Fruit fly (Drosophila melanogaster) whole organism, embryonic: ENCODE measurements around the gene rut.

Experiments used
- CG11696 ChIP-seq: fragments of 200-800 bp; sonication (Bioruptor generic); IDR thresholded peaks from 2 replicates; pipeline ENCODE4 v1.3.6; 2022; ENCODE audit warnings: missing biosample characterization, missing genetic modification characterization
- CG12219 ChIP-seq: fragments of 200-800 bp; sonication (Bioruptor generic); optimal IDR thresholded peaks from 3 replicates; lab custom pipeline; 2018; ENCODE audit warnings: missing biosample characterization, mild to moderate bottlenecking, missing genetic modification characterization
- CG12942 ChIP-seq: fragments of 200-800 bp; sonication (Bioruptor generic); optimal IDR thresholded peaks from 3 replicates; lab custom pipeline; 2016; ENCODE audit warnings: missing biosample characterization, missing genetic modification characterization
- CG15479 ChIP-seq: fragments of 200-800 bp; sonication (Bioruptor generic); optimal IDR thresholded peaks from 3 replicates; lab custom pipeline; 2019; ENCODE audit warnings: missing biosample characterization, mild to moderate bottlenecking, missing genetic modification characterization, moderate library complexity
- CG17186 ChIP-seq: fragments of 200-800 bp; sonication (Bioruptor generic); optimal IDR thresholded peaks from 3 replicates; lab custom pipeline; 2017; ENCODE audit warnings: missing biosample characterization, missing genetic modification reagents, missing genetic modification characterization
- CG17361 ChIP-seq: fragments of 200-800 bp; sonication (Bioruptor generic); IDR thresholded peaks from 3 replicates; pipeline ENCODE4 v1.3.6; 2022; ENCODE audit warnings: missing biosample characterization, missing genetic modification characterization
- CG30403 ChIP-seq: fragments of 200-800 bp; sonication (Bioruptor generic); optimal IDR thresholded peaks from 3 replicates; lab custom pipeline; 2016; ENCODE audit warnings: missing biosample characterization, missing genetic modification characterization
- CG34376 ChIP-seq: fragments of 200-800 bp; sonication (Bioruptor generic); optimal IDR thresholded peaks from 2 replicates; lab custom pipeline; 2018; ENCODE audit warnings: missing biosample characterization, mild to moderate bottlenecking, missing genetic modification characterization
- CG4730 ChIP-seq: fragments of 200-800 bp; sonication (Bioruptor generic); IDR thresholded peaks from 2 replicates; pipeline ENCODE4 v1.3.6; 2022; ENCODE audit warnings: missing biosample characterization, missing genetic modification characterization
- CG7963 ChIP-seq: fragments of 200-800 bp; sonication (Bioruptor generic); IDR thresholded peaks from 3 replicates; pipeline ENCODE4 v1.3.6; 2022; ENCODE audit warnings: missing biosample characterization, missing genetic modification characterization; ENCODE audit not compliant: partially characterized antibody
- CG8359 ChIP-seq: fragments of 200-800 bp; sonication (Bioruptor generic); optimal IDR thresholded peaks from 2 replicates; lab custom pipeline; 2017; ENCODE audit warnings: missing biosample characterization, mild to moderate bottlenecking, missing genetic modification characterization, borderline replicate concordance
- CG9876 ChIP-seq: fragments of 200-800 bp; sonication (Bioruptor generic); optimal IDR thresholded peaks from 2 replicates; lab custom pipeline; 2016; ENCODE audit warnings: missing biosample characterization, missing genetic modification characterization
- CG9932 ChIP-seq: fragments of 200-800 bp; sonication (Bioruptor generic); IDR thresholded peaks from 2 replicates; pipeline ENCODE4 v1.3.6; 2022; ENCODE audit warnings: missing biosample characterization, missing genetic modification characterization
- CrebB ChIP-seq: fragments of 200-800 bp; sonication (Bioruptor generic); optimal IDR thresholded peaks from 3 replicates; lab custom pipeline; 2018; ENCODE audit warnings: missing biosample characterization, mild to moderate bottlenecking, missing genetic modification characterization
- D ChIP-seq, 2 experiments: fragments of 200-800 bp in 1 of 2; fragments of >200 bp in 1 of 2; sonication (Bioruptor generic) in 1 of 2; optimal IDR thresholded peaks; 2 replicates in 1 of 2; 3 replicates in 1 of 2; lab custom pipeline; 2017; ENCODE audit warnings: mild to moderate bottlenecking in 1 of 2, missing biosample characterization in 1 of 2, missing genetic modification characterization in 1 of 2, missing genetic modification reagents in 1 of 2
- Deaf1 ChIP-seq: fragments of 200-800 bp; optimal IDR thresholded peaks from 3 replicates; lab custom pipeline; 2019; ENCODE audit warnings: missing biosample characterization, mild to moderate bottlenecking, missing genetic modification characterization, moderate library complexity
- Dref ChIP-seq: fragments of 200-800 bp; sonication (Bioruptor generic); IDR thresholded peaks from 2 replicates; pipeline ENCODE4 v1.3.6; 2022; ENCODE audit warnings: missing biosample characterization, missing genetic modification characterization
- HLH3B ChIP-seq: fragments of 200-800 bp; sonication (Bioruptor generic); IDR thresholded peaks from 2 replicates; pipeline ENCODE4 v1.3.6; 2022; ENCODE audit warnings: missing biosample characterization, missing genetic modification characterization
- MESR4 ChIP-seq: fragments of 200-800 bp; sonication (Bioruptor generic); optimal IDR thresholded peaks from 2 replicates; lab custom pipeline; 2018; ENCODE audit warnings: missing biosample characterization, mild to moderate bottlenecking, missing genetic modification characterization, moderate library complexity
- Max ChIP-seq: fragments of 200-800 bp; sonication (Bioruptor generic); optimal IDR thresholded peaks from 2 replicates; lab custom pipeline; 2016; ENCODE audit warnings: missing biosample characterization, mild to moderate bottlenecking, missing genetic modification characterization
- Neu2 ChIP-seq: fragments of 200-800 bp; sonication (Bioruptor generic); optimal IDR thresholded peaks from 3 replicates; lab custom pipeline; 2016; ENCODE audit warnings: missing biosample characterization, missing genetic modification characterization, borderline replicate concordance
- Optix ChIP-seq: fragments of 200-800 bp; sonication (Bioruptor generic); IDR thresholded peaks from 3 replicates; pipeline ENCODE4 v1.3.6; 2022; ENCODE audit warnings: missing biosample characterization, missing genetic modification characterization
- PHDP ChIP-seq: fragments of 200-800 bp; sonication (Bioruptor generic); optimal IDR thresholded peaks from 3 replicates; lab custom pipeline; 2018; ENCODE audit warnings: missing biosample characterization, mild to moderate bottlenecking, missing genetic modification characterization, moderate library complexity
- Poxn ChIP-seq: fragments of 200-800 bp; sonication (Bioruptor generic); IDR thresholded peaks from 2 replicates; pipeline ENCODE4 v1.3.6; 2022; ENCODE audit warnings: missing biosample characterization, missing genetic modification characterization
- Rfx ChIP-seq: fragments of 200-800 bp; sonication (Bioruptor generic); IDR thresholded peaks from 2 replicates; pipeline ENCODE4 v1.3.6; 2022; ENCODE audit warnings: missing biosample characterization, missing genetic modification characterization
- Sin3A ChIP-seq: fragments of >200 bp; optimal IDR thresholded peaks from 2 replicates; lab custom pipeline; 2018
- Stat92E ChIP-seq, 3 experiments: fragments of >200 bp in 2 of 3; fragments of 200-800 bp in 1 of 3; sonication (Bioruptor generic) in 1 of 3; optimal IDR thresholded peaks; 2 replicates each; lab custom pipeline; 2017 to 2019; ENCODE audit warnings: missing biosample characterization in 3 of 3, missing genetic modification characterization in 3 of 3, mild to moderate bottlenecking in 1 of 3, moderate library complexity in 1 of 3
- Vsx1 ChIP-seq: fragments of 200-800 bp; sonication (Bioruptor generic); optimal IDR thresholded peaks from 2 replicates; lab custom pipeline; 2017; ENCODE audit warnings: missing biosample characterization, mild to moderate bottlenecking, missing genetic modification characterization, missing genetic modification reagents
- Xbp1 ChIP-seq: fragments of 200-800 bp; sonication (Bioruptor generic); optimal IDR thresholded peaks from 3 replicates; lab custom pipeline; 2016; ENCODE audit warnings: missing biosample characterization, mild to moderate bottlenecking, missing genetic modification characterization
- bigmax ChIP-seq: fragments of 200-800 bp; sonication (Bioruptor generic); optimal IDR thresholded peaks from 2 replicates; lab custom pipeline; 2018; ENCODE audit warnings: missing biosample characterization, mild to moderate bottlenecking, missing genetic modification characterization
- cato ChIP-seq: fragments of 200-800 bp; sonication (Bioruptor generic); optimal IDR thresholded peaks from 2 replicates; lab custom pipeline; 2016; ENCODE audit warnings: missing biosample characterization, missing genetic modification characterization, borderline replicate concordance
- crc ChIP-seq: fragments of 200-800 bp; sonication (Bioruptor generic); optimal IDR thresholded peaks from 2 replicates; lab custom pipeline; 2016; ENCODE audit warnings: missing biosample characterization, missing genetic modification characterization
- cwo ChIP-seq: fragments of 200-800 bp; sonication (Bioruptor generic); optimal IDR thresholded peaks from 3 replicates; lab custom pipeline; 2017; ENCODE audit warnings: missing biosample characterization, missing genetic modification characterization, mild to moderate bottlenecking, moderate library complexity, missing genetic modification reagents
- disco-r ChIP-seq: fragments of 200-800 bp; sonication (Bioruptor generic); optimal IDR thresholded peaks from 2 replicates; lab custom pipeline; 2016; ENCODE audit warnings: missing biosample characterization, missing genetic modification characterization
- dysf ChIP-seq: fragments of 200-800 bp; sonication (Bioruptor generic); IDR thresholded peaks from 3 replicates; pipeline ENCODE4 v1.3.6; 2022; ENCODE audit warnings: missing biosample characterization, missing genetic modification characterization
- fd64A ChIP-seq: fragments of 200-800 bp; sonication (Bioruptor generic); optimal IDR thresholded peaks from 3 replicates; lab custom pipeline; 2018; ENCODE audit warnings: missing biosample characterization, mild to moderate bottlenecking, missing genetic modification characterization
- gcm ChIP-seq: fragments of 200-800 bp; sonication (Bioruptor generic); optimal IDR thresholded peaks from 2 replicates; lab custom pipeline; 2019; ENCODE audit warnings: missing biosample characterization, mild to moderate bottlenecking, missing genetic modification characterization, moderate library complexity
- hb ChIP-seq: fragments of 200-800 bp; sonication (Bioruptor generic); IDR thresholded peaks from 3 replicates; pipeline ENCODE4 v1.3.6; 2022; ENCODE audit warnings: missing biosample characterization, missing genetic modification characterization; ENCODE audit not compliant: partially characterized antibody
- ind ChIP-seq: fragments of 200-800 bp; sonication (Bioruptor generic); optimal IDR thresholded peaks from 3 replicates; lab custom pipeline; 2016; ENCODE audit warnings: missing biosample characterization, missing genetic modification characterization
- klu ChIP-seq: fragments of 200-800 bp; sonication (Bioruptor generic); IDR thresholded peaks from 2 replicates; pipeline ENCODE4 v1.3.6; 2022; ENCODE audit warnings: missing biosample characterization, missing genetic modification characterization
- maf-S ChIP-seq: fragments of 200-800 bp; sonication (Bioruptor generic); optimal IDR thresholded peaks from 2 replicates; lab custom pipeline; 2016; ENCODE audit warnings: missing biosample characterization, missing genetic modification characterization
- nom ChIP-seq: fragments of 200-800 bp; sonication (Bioruptor generic); optimal IDR thresholded peaks from 2 replicates; lab custom pipeline; 2017; ENCODE audit warnings: missing biosample characterization, missing genetic modification characterization, mild to moderate bottlenecking, moderate library complexity, missing genetic modification reagents
- oc ChIP-seq: fragments of 200-800 bp; sonication (Bioruptor generic); optimal IDR thresholded peaks from 2 replicates; lab custom pipeline; 2018; ENCODE audit warnings: missing biosample characterization, mild to moderate bottlenecking, missing genetic modification characterization, moderate library complexity
- sqz ChIP-seq: fragments of 200-800 bp; sonication (Bioruptor generic); optimal IDR thresholded peaks from 3 replicates; lab custom pipeline; 2018; ENCODE audit warnings: missing biosample characterization, mild to moderate bottlenecking, missing genetic modification characterization
- stc ChIP-seq: fragments of 200-800 bp; sonication (Bioruptor generic); IDR thresholded peaks from 2 replicates; pipeline ENCODE4 v1.3.6; 2022; ENCODE audit warnings: missing biosample characterization, missing genetic modification characterization
- tll ChIP-seq, 2 experiments: fragments of 200-800 bp in 1 of 2; fragments of >200 bp in 1 of 2; sonication (Bioruptor generic) in 1 of 2; optimal IDR thresholded peaks; 2 replicates each; lab custom pipeline; 2017 to 2019; ENCODE audit warnings: missing biosample characterization in 2 of 2, missing genetic modification characterization in 2 of 2, mild to moderate bottlenecking in 1 of 2, moderate library complexity in 1 of 2
- trem ChIP-seq: fragments of 200-800 bp; optimal IDR thresholded peaks from 3 replicates; lab custom pipeline; 2019; ENCODE audit warnings: missing biosample characterization, mild to moderate bottlenecking, missing genetic modification characterization, moderate library complexity
- unc-4 ChIP-seq: fragments of 200-800 bp; sonication (Bioruptor generic); IDR thresholded peaks from 2 replicates; pipeline ENCODE4 v1.3.6; 2022; ENCODE audit warnings: missing biosample characterization, missing genetic modification characterization; ENCODE audit not compliant: partially characterized antibody
- zen2 ChIP-seq: fragments of 200-800 bp; sonication (Bioruptor generic); IDR thresholded peaks from 3 replicates; pipeline ENCODE4 v1.3.6; 2022; ENCODE audit warnings: missing biosample characterization, missing genetic modification characterization; ENCODE audit not compliant: partially characterized antibody

rut gene

DNA sequence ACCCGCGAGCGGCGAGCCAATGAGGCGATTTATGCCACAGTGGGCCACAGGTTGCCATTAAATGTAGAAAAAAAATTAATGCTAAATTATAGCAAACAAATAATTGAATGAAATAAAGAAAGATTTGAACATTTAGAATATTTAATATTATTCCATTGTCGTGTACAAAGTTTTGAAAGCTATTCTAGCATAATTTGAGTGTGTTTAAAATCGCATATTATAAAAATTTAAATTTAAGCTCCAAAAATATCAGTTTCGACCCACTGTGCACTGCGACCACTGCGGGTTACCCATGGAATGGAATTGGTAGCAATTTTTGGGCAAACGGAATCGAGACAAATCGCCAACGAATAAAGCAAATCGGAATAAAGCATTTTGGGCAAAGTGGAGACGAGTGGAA, 82.1 kb downstream of the rut start (continued):
- TF ChIP-seq gcm (GFP tag; lab: Kevin White, UChicago): peak; percentile 38
- peak; percentile 68 for TF ChIP-seq dysf
- peak; percentile 54 for TF ChIP-seq CG30403 (GFP tag; lab: Kevin White, UChicago)
- TF ChIP-seq cwo (GFP tag; lab: Kevin White, UChicago): peak; percentile 19
- no peak for TF ChIP-seq hb (GFP tag; lab: Robert Waterston, UW)
- TF ChIP-seq Xbp1 (GFP tag; lab: Kevin White, UChicago): peak; percentile 33
- peak; percentile 56; the same call in 1 of the 2 replicates for TF ChIP-seq HLH3B (GFP tag; lab: Robert Waterston, UW)
- no peak for TF ChIP-seq cato (GFP tag; lab: Kevin White, UChicago)
- TF ChIP-seq CG11696 (GFP tag; lab: Robert Waterston, UW): no peak
- TF ChIP-seq CG8359 (GFP tag; lab: Kevin White, UChicago): peak; percentile 21
- no peak for TF ChIP-seq nom (GFP tag; lab: Kevin White, UChicago)
- no peak for TF ChIP-seq disco-r (GFP tag; lab: Kevin White, UChicago)
- peak; percentile 20 for TF ChIP-seq ind (GFP tag; lab: Kevin White, UChicago)
- no peak for TF ChIP-seq Dref (GFP tag; lab: Robert Waterston, UW)
- TF ChIP-seq Neu2 (GFP tag; lab: Kevin White, UChicago): no peak
- TF ChIP-seq CG4730 (GFP tag; lab: Robert Waterston, UW): no peak
- TF ChIP-seq Optix (GFP tag; lab: Robert Waterston, UW): 0 out of 3 replicates have a peak, but pooled peaks have one; percentile 34
- no peak for TF ChIP-seq Vsx1 (GFP tag; lab: Kevin White, UChicago)
- TF ChIP-seq Poxn (GFP tag; lab: Robert Waterston, UW): no peak
- no peak for TF ChIP-seq Stat92E (GFP tag; optimal IDR thresholded peaks at IDR 0.05; lab: Kevin White, UChicago)
- no peak for TF ChIP-seq klu (GFP tag; lab: Robert Waterston, UW)
- no peak for TF ChIP-seq MESR4 (GFP tag; lab: Kevin White, UChicago)
- TF ChIP-seq Rfx (GFP tag; lab: Robert Waterston, UW): no peak; the same call in 1 of the 2 replicates
- peak; percentile 55 for TF ChIP-seq PHDP
- no peak for TF ChIP-seq unc-4 (GFP tag; lab: Robert Waterston, UW)
- TF ChIP-seq fd64A (GFP tag; lab: Kevin White, UChicago): no peak
- no peak for TF ChIP-seq CG7963 (GFP tag; lab: Robert Waterston, UW)
- no peak for TF ChIP-seq CG17186 (GFP tag; lab: Kevin White, UChicago)
- TF ChIP-seq sqz (GFP tag; lab: Kevin White, UChicago): peak; percentile 62
- no peak for TF ChIP-seq Sin3A
- TF ChIP-seq oc (tag; lab: Kevin White, UChicago): no peak
- TF ChIP-seq stc: peak; percentile 39; the same call in 1 of the 2 replicates
- TF ChIP-seq maf-S: no peak
- TF ChIP-seq CG12219 (GFP tag; lab: Kevin White, UChicago): peak; percentile 15
- no peak for TF ChIP-seq D (optimal IDR thresholded peaks at IDR 0.05; lab: Kevin White, UChicago)
- peak; percentile 29 for TF ChIP-seq D (GFP tag; optimal IDR thresholded peaks at IDR 0.05; lab: Kevin White, UChicago)
- TF ChIP-seq CG9932: no peak
- TF ChIP-seq CrebB (tag; lab: Kevin White, UChicago): no peak
- peak; percentile 54 for TF ChIP-seq trem
- TF ChIP-seq tll (GFP tag; optimal IDR thresholded peaks at IDR 0.05; lab: Kevin White, UChicago): no peak
- TF ChIP-seq CG9876 (GFP tag; lab: Kevin White, UChicago): no peak
- TF ChIP-seq CG34376 (GFP tag; lab: Kevin White, UChicago): no peak
- TF ChIP-seq CG17361 (GFP tag; lab: Robert Waterston, UW): peak; percentile 68
- no peak for TF ChIP-seq zen2 (GFP tag; lab: Robert Waterston, UW)
- TF ChIP-seq CG15479: no peak
- TF ChIP-seq crc: no peak
- peak; percentile 11 for TF ChIP-seq Deaf1 (tag; lab: Kevin White, UChicago)
- TF ChIP-seq bigmax (GFP tag; lab: Kevin White, UChicago): no peak
- TF ChIP-seq CG12942 (GFP tag; lab: Kevin White, UChicago): no peak
- peak; percentile 27 for TF ChIP-seq Max (GFP tag; lab: Kevin White, UChicago)
